Fruit fly (Drosophila melanogaster): ENCODE data around the gene CG17350.

dm6 chr2L:19422642-19423041 lies 41.9 kb downstream of the CG17350 start:
- no peak for TF ChIP-seq lola (GFP tag; optimal IDR thresholded peaks at IDR 0.05)
- TF ChIP-seq woc (GFP tag; optimal IDR thresholded peaks at IDR 0.05), result no peak
- TF ChIP-seq br (GFP tag; optimal IDR thresholded peaks at IDR 0.05), result no peak
- no peak for TF ChIP-seq Myc (optimal IDR thresholded peaks at IDR 0.05)
- TF ChIP-seq dl (GFP tag; optimal IDR thresholded peaks at IDR 0.05; ENCODE audit: insufficient read depth in 1 of 2, partially characterized antibody in 2 of 2), result no peak
- TF ChIP-seq pan (optimal IDR thresholded peaks at IDR 0.05), result no peak
- no peak for TF ChIP-seq dmrt93B (GFP tag; optimal IDR thresholded peaks at IDR 0.05)
- no peak for TF ChIP-seq N (GFP tag; optimal IDR thresholded peaks at IDR 0.05)

All from whole organism, wandering third instar larva.